Worm (Caenorhabditis elegans): ENCODE results near the gene pes-5.

Gene pes-5

DNA sequence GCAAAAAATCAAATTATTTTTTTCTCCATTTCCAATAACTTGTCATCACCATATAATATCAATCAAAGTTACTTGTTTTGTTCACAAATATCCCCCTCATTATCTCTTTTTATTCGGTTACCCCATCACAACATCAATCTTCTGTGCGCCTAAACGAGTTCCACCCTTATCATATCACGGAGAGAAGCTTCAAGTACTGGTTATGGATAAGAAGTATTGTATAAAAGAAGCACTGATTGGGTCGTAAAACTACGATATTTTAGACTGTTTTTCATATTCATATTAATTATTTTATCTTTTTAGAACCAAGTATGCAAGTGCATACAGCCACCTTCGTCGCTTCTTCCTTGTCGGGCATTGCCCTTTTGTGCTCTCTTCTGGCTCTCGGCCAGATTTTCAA lies 38.4 kb upstream of the pes-5 start, which contains the start of gene col-84:
col-84 (plus strand) TSS at position 301 of the 400 bp plus-strand sequence.
- no peak for TF ChIP-seq hlh-12 (tag; optimal IDR thresholded peaks at IDR 0.05)
- TF ChIP-seq ztf-18 (tag; optimal IDR thresholded peaks at IDR 0.05): no peak
- TF ChIP-seq akir-1 (GFP tag; optimal IDR thresholded peaks at IDR 0.05): no peak

DNA sequence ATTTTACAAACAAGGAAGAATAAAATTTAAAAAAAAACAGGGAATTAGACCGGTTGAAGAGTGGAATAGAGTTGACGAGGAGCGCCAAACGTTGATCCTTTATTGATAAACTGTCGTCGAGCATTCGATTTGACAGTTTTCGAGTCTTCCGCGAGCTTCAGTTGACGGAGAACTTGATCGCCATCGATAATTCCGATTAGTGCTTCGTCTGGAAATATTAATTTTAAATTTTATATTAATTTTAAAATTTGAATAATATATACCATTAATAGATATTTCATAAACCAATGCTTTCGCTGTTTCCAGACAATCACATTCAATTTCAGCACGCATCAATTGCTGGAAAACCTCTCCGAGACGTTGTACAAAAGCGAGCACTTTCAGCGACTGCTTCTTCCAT lies 35.8 kb upstream of the pes-5 start, which contains the start of gene K12D12.4:
K12D12.4 (minus strand) TSS at position 101 of the 400 bp plus-strand sequence.
- TF ChIP-seq F37B4.10 (GFP tag; IDR thresholded peaks at IDR 0.05) (no peak), T26A5.8 (tag; optimal IDR thresholded peaks at IDR 0.05) (no peak), K12H6.12 (tag; optimal IDR thresholded peaks at IDR 0.05) (no peak), ceh-79 (tag; optimal IDR thresholded peaks at IDR 0.05) (no peak)

DNA sequence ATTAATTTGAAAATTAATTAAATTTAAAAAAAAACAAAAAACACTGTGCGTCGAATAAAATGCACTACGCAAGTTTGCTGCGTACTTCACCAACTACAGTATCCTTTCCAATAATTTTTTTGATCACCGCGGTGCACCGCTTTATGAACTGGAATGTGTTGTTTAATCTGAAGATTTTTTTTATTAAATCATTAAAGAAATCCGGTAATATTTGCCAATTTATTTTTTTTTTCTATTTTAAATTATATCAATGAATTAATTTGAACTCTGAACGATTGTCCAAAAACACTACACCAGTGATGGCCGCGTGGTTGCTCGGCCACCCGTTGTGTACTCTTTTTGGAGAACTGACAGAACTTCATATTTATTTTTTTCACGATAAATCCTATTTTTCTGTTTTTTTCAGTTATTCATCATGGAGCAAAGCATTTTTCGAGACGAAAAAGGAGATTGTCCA lies 30.8 kb upstream of the pes-5 start, which contains the start of gene K12D12.5:
K12D12.5 (plus strand) TSS at position 407 of the 457 bp plus-strand sequence.
- no peak for TF ChIP-seq tbp1 (GFP tag; optimal IDR thresholded peaks at IDR 0.05)
- TF ChIP-seq snpc-1.3 (tag; optimal IDR thresholded peaks at IDR 0.05; ENCODE audit: insufficient read depth): peak; percentile 1
- TF ChIP-seq C17E4.6 (GFP tag; IDR thresholded peaks at IDR 0.05): no peak
- no peak for TF ChIP-seq F23B12.7 (tag; optimal IDR thresholded peaks at IDR 0.05; ENCODE audit: insufficient read depth)
- TF ChIP-seq madf-3 (GFP tag; IDR thresholded peaks at IDR 0.05): 0 out of 2 replicates have a peak, but pooled peaks have one; percentile 30
- no peak for TF ChIP-seq egl-18 (GFP tag; IDR thresholded peaks at IDR 0.05)
- TF ChIP-seq sptf-2 (GFP tag; optimal IDR thresholded peaks at IDR 0.05): no peak
- no peak for TF ChIP-seq aptf-3 (GFP tag; IDR thresholded peaks at IDR 0.05)
- TF ChIP-seq nhr-120 (GFP tag; IDR thresholded peaks at IDR 0.05): no peak
- TF ChIP-seq xnd-1 (tag; optimal IDR thresholded peaks at IDR 0.05): peak; percentile 64
- TF ChIP-seq fkh-3 (tag; optimal IDR thresholded peaks at IDR 0.05): no peak
- TF ChIP-seq cebp-1 (GFP tag; IDR thresholded peaks at IDR 0.05): peak; percentile 23; the same call in 1 of the 2 replicates
- no peak for TF ChIP-seq cebp-1 (tag; optimal IDR thresholded peaks at IDR 0.05)
- no peak for TF ChIP-seq lin-26 (GFP tag; IDR thresholded peaks at IDR 0.05)
- no peak for TF ChIP-seq mes-4 (tag; optimal IDR thresholded peaks at IDR 0.05)
- TF ChIP-seq Y95B8A.8 (GFP tag; IDR thresholded peaks at IDR 0.05): no peak
- no peak for TF ChIP-seq F22D6.2 (tag; optimal IDR thresholded peaks at IDR 0.05)
- peak; percentile 60 for TF ChIP-seq efl-1 (GFP tag; optimal IDR thresholded peaks at IDR 0.05)
- no peak for TF ChIP-seq K11D2.4 (GFP tag; IDR thresholded peaks at IDR 0.05)
- TF ChIP-seq ztf-25 (GFP tag; IDR thresholded peaks at IDR 0.05): peak; percentile 66; the same call in 1 of the 2 replicates
- TF ChIP-seq repo-1 (tag; optimal IDR thresholded peaks at IDR 0.05): no peak
- TF ChIP-seq ZK185.1 (tag; optimal IDR thresholded peaks at IDR 0.05; ENCODE audit: poor library complexity, severe bottlenecking): no peak
- no peak for TF ChIP-seq T26A5.8 (tag; optimal IDR thresholded peaks at IDR 0.05)
- no peak for TF ChIP-seq F37B4.10 (GFP tag; IDR thresholded peaks at IDR 0.05)
- TF ChIP-seq rcor-1 (GFP tag; IDR thresholded peaks at IDR 0.05): 0 out of 2 replicates have a peak, but pooled peaks have one; percentile 24
- TF ChIP-seq bed-2 (GFP tag; IDR thresholded peaks at IDR 0.05): peak; percentile 67
- TF ChIP-seq nhr-179 (tag; optimal IDR thresholded peaks at IDR 0.05): no peak
- TF ChIP-seq ztf-26 (tag; optimal IDR thresholded peaks at IDR 0.05): no peak
- TF ChIP-seq dox-1 (GFP tag; IDR thresholded peaks at IDR 0.05): peak; percentile 61
- TF ChIP-seq F39B2.1 (GFP tag; IDR thresholded peaks at IDR 0.05): no peak
- TF ChIP-seq D2030.7 (GFP tag; IDR thresholded peaks at IDR 0.05): peak; percentile 54
- TF ChIP-seq F33H1.4 (GFP tag; IDR thresholded peaks at IDR 0.05): peak; percentile 64; the same call in 1 of the 2 replicates
- TF ChIP-seq nfyb-1 (GFP tag; IDR thresholded peaks at IDR 0.05): no peak
- TF ChIP-seq hmg-1.2 (GFP tag; IDR thresholded peaks at IDR 0.05): no peak
- 0 out of 2 replicates have a peak, but pooled peaks have one; percentile 17 for TF ChIP-seq cebp-2 (GFP tag; IDR thresholded peaks at IDR 0.05)
- TF ChIP-seq F57A8.1 (GFP tag; optimal IDR thresholded peaks at IDR 0.05): no peak
- no peak for TF ChIP-seq rpc-1 (optimal IDR thresholded peaks at IDR 0.05)
- no peak for TF ChIP-seq rpc-1 (tag; optimal IDR thresholded peaks at IDR 0.05)
- no peak for TF ChIP-seq ztf-6 (GFP tag; IDR thresholded peaks at IDR 0.05)
- peak; percentile 72 for TF ChIP-seq him-1 (tag; optimal IDR thresholded peaks at IDR 0.05)
- no peak for TF ChIP-seq pbrm-1 (GFP tag; IDR thresholded peaks at IDR 0.05)

All from whole organism, young adult.